Worm (Caenorhabditis elegans) whole organism, late embryonic: ENCODE measurements around the gene str-243.

Source experiments
- ama-1 ChIP-seq: fragments of 150-350 bp; optimal IDR thresholded peaks from 2 replicates; lab custom pipeline; 2014
- ceh-31 ChIP-seq: sonication (generic microtip); optimal IDR thresholded peaks from 2 replicates; lab custom pipeline; 2016; ENCODE audit warnings: missing genetic modification characterization, missing compliant biosample characterization
- hlh-15 ChIP-seq: sonication (generic microtip); optimal IDR thresholded peaks from 2 replicates; lab custom pipeline; 2016; ENCODE audit warnings: missing genetic modification characterization, missing compliant biosample characterization
- pha-4 ChIP-seq: fragments of 150-350 bp; optimal IDR thresholded peaks from 2 replicates; lab custom pipeline; 2018; ENCODE audit warnings: missing biosample characterization, missing genetic modification reagents, missing genetic modification characterization
- pqm-1 ChIP-seq: sonication (generic microtip); optimal IDR thresholded peaks from 2 replicates; lab custom pipeline; 2016; ENCODE audit warnings: missing genetic modification characterization, missing compliant biosample characterization
- tbx-2 ChIP-seq: sonication (generic microtip); optimal IDR thresholded peaks from 2 replicates; lab custom pipeline; 2016; ENCODE audit warnings: missing genetic modification characterization, missing compliant biosample characterization
- ztf-16 ChIP-seq: sonication (generic microtip); optimal IDR thresholded peaks from 2 replicates; lab custom pipeline; 2017; ENCODE audit warnings: missing genetic modification characterization, missing compliant biosample characterization

ce11 chrV:1476841-1477240, 45.7 kb upstream of the str-243 start:
- no peak for TF ChIP-seq pha-4 (tag; lab: Kevin White, UChicago)
- TF ChIP-seq ceh-31 = no peak
- no peak for TF ChIP-seq tbx-2 (tag; lab: Kevin White, UChicago)
- TF ChIP-seq hlh-15 (tag; lab: Kevin White, UChicago) = no peak
- no peak for TF ChIP-seq pqm-1
- TF ChIP-seq ama-1 (lab: Kevin White, UChicago) = no peak
- no peak for TF ChIP-seq ztf-16 (tag; lab: Kevin White, UChicago)
